Worm (Caenorhabditis elegans) whole organism, early embryonic: ENCODE data around the gene emc-5.

Experiments
- B0310.2 ChIP-seq: sonication (generic microtip); optimal IDR thresholded peaks from 2 replicates; lab custom pipeline; 2016; ENCODE audit warnings: mild to moderate bottlenecking, missing genetic modification characterization, missing compliant biosample characterization
- F13C5.2 ChIP-seq: sonication (generic microtip); optimal IDR thresholded peaks from 2 replicates; lab custom pipeline; 2017; ENCODE audit warnings: mild to moderate bottlenecking, missing genetic modification characterization, inconsistent platforms, missing compliant biosample characterization
- aly-1 ChIP-seq: sonication (generic microtip); optimal IDR thresholded peaks from 2 replicates; lab custom pipeline; 2016; ENCODE audit warnings: missing genetic modification characterization, missing compliant biosample characterization
- ama-1 ChIP-seq: fragments of 150-350 bp; optimal IDR thresholded peaks from 2 replicates; lab custom pipeline; 2014
- ceh-13 ChIP-seq: fragments of 200-800 bp; sonication (Bioruptor generic); optimal IDR thresholded peaks from 2 replicates; lab custom pipeline; 2018; ENCODE audit warnings: mild to moderate bottlenecking, missing genetic modification characterization, missing compliant biosample characterization
- ceh-36 ChIP-seq: sonication (generic microtip); optimal IDR thresholded peaks from 2 replicates; lab custom pipeline; 2016; ENCODE audit warnings: missing genetic modification characterization, inconsistent platforms, missing compliant biosample characterization
- ets-7 ChIP-seq: sonication (generic microtip); optimal IDR thresholded peaks from 2 replicates; lab custom pipeline; 2016; ENCODE audit warnings: missing genotype, missing genetic modification characterization, missing compliant biosample characterization
- flt-1 ChIP-seq: fragments of 200-800 bp; sonication (Bioruptor generic); IDR thresholded peaks from 2 replicates; pipeline ENCODE4 v1.3.6; 2022; ENCODE audit warnings: missing genetic modification characterization, missing compliant biosample characterization
- hmbx-1 ChIP-seq: sonication (generic microtip); optimal IDR thresholded peaks from 2 replicates; lab custom pipeline; 2016; ENCODE audit warnings: mild to moderate bottlenecking, missing genetic modification characterization, missing compliant biosample characterization
- hmg-4 ChIP-seq: fragments of 200-800 bp; sonication (Bioruptor generic); optimal IDR thresholded peaks from 2 replicates; lab custom pipeline; 2018; ENCODE audit warnings: mild to moderate bottlenecking, missing genetic modification characterization, missing compliant biosample characterization
- hnd-1 ChIP-seq: sonication (generic microtip); optimal IDR thresholded peaks from 2 replicates; lab custom pipeline; 2016; ENCODE audit warnings: missing genetic modification characterization, missing compliant biosample characterization
- pes-1 ChIP-seq: fragments of 200-800 bp; sonication (Bioruptor generic); IDR thresholded peaks from 2 replicates; pipeline ENCODE4 v1.3.6; 2022; ENCODE audit warnings: missing genetic modification reagents, missing genetic modification characterization, missing compliant biosample characterization
- tbx-11 ChIP-seq: fragments of 200-800 bp; sonication (Bioruptor generic); IDR thresholded peaks from 2 replicates; pipeline ENCODE4 v1.3.6; 2022; ENCODE audit warnings: missing genetic modification characterization, missing compliant biosample characterization

DNA sequence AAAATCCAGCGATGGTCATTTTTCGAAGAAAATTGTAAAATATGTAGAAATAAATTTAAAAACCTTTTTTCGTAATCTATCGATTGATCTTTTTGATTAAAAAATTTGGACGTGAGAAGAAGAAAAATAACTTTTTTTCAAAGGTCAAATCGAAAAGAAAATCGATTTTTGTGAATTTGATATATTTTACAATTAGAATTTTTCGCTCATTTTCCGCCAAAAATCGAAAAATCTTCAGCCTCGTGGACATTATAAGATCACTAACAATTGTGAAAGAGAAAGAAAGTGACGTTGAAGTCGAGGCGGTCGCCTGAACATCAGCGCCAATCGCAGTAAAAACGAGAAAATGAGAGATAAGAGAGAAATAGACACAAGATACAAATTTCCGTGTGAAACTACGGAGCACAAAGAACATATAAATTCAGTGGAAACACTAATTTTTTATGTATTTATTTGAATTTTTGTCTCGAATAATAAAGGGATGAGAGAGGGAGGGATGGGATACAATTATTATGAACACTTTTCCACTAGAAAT, 26.9 kb upstream of the emc-5 start, which contains the start of gene cisd-1:
- TF ChIP-seq tbx-11 (GFP tag; lab: Robert Waterston, UW) (no peak), F13C5.2 (no peak), flt-1 (GFP tag; lab: Robert Waterston, UW) (no peak), hmbx-1 (tag; lab: Kevin White, UChicago) (no peak), ama-1 (lab: Kevin White, UChicago) (no peak), B0310.2 (tag; lab: Kevin White, UChicago) (no peak), hnd-1 (no peak), hmg-4 (GFP tag; lab: Kevin White, UChicago) (no peak), pes-1 (GFP tag; lab: Robert Waterston, UW) (no peak), ets-7 (tag; lab: Kevin White, UChicago) (no peak), aly-1 (no peak), ceh-36 (tag; lab: Kevin White, UChicago) (no peak), ceh-13 (GFP tag; lab: Kevin White, UChicago) (no peak)
